Fruit fly (Drosophila melanogaster): ENCODE results near the gene CG2519.

CG2519 gene

DNA sequence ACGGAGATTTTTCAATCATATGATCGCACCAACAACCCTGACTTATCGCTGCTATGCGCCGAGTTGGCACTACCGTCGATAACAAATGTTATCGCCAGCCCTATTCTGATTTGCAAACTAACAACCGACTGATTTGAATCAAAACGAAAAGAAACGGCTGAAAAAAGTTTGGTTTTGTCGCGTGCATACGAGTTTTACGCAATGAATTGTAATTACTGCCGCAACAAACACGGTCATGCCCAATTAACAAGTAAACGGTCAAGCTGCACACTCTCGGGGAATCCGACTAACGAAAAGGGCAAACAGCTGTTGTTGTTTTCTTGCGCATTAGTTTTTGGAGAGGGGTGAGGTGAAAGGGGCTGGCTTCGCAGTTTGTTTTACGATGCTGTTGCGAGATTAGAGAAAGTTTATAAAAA lies 17.2 kb upstream of the CG2519 start, which contains the start of the genes CG14671 and CG12746 (continued):
- TF ChIP-seq CrebB (tag; optimal IDR thresholded peaks at IDR 0.05) (peak; percentile 26), CG3995 (GFP tag; optimal IDR thresholded peaks at IDR 0.05) (no peak), CG18262 (tag; optimal IDR thresholded peaks at IDR 0.05) (no peak), gsb (GFP tag; IDR thresholded peaks at IDR 0.05) (no peak), grn (GFP tag; optimal IDR thresholded peaks at IDR 0.05) (peak; percentile 44), cas (GFP tag; IDR thresholded peaks at IDR 0.05) (no peak), kni (GFP tag; optimal IDR thresholded peaks at IDR 0.05) (peak; percentile 21), Optix (GFP tag; IDR thresholded peaks at IDR 0.05) (no peak), ato (GFP tag; IDR thresholded peaks at IDR 0.05; ENCODE audit: partially characterized antibody) (0 out of 2 replicates have a peak, but pooled peaks have one; percentile 19), Sin3A (optimal IDR thresholded peaks at IDR 0.05) (peak; percentile 62), CG30431 (GFP tag; optimal IDR thresholded peaks at IDR 0.05) (no peak), C15 (GFP tag; IDR thresholded peaks at IDR 0.05) (no peak), Sry-β (GFP tag; optimal IDR thresholded peaks at IDR 0.05) (peak; percentile 88), CG2202 (tag; optimal IDR thresholded peaks at IDR 0.05) (no peak), Lpt (GFP tag; optimal IDR thresholded peaks at IDR 0.05) (no peak), CG17802 (tag; optimal IDR thresholded peaks at IDR 0.05) (no peak), chinmo (GFP tag; IDR thresholded peaks at IDR 0.05; ENCODE audit: partially characterized antibody) (no peak), NC2α (GFP tag; optimal IDR thresholded peaks at IDR 0.05) (no peak), CG34224 (GFP tag; IDR thresholded peaks at IDR 0.05; ENCODE audit: partially characterized antibody) (0 out of 3 replicates have a peak, but pooled peaks have one; percentile 27), tap (tag; optimal IDR thresholded peaks at IDR 0.05) (no peak), gce (GFP tag; IDR thresholded peaks at IDR 0.05) (no peak), CG15479 (GFP tag; optimal IDR thresholded peaks at IDR 0.05) (peak; percentile 57), jumu (GFP tag; optimal IDR thresholded peaks at IDR 0.05) (no peak), tna (GFP tag; IDR thresholded peaks at IDR 0.05; ENCODE audit: partially characterized antibody) (no peak), nerfin-2 (GFP tag; IDR thresholded peaks at IDR 0.05; ENCODE audit: partially characterized antibody) (peak; percentile 36; the same call in 1 of the 2 replicates), Hmx (GFP tag; optimal IDR thresholded peaks at IDR 0.05) (no peak), CG9727 (GFP tag; optimal IDR thresholded peaks at IDR 0.05) (no peak), eyg (GFP tag; optimal IDR thresholded peaks at IDR 0.05) (no peak), CG18764 (GFP tag; optimal IDR thresholded peaks at IDR 0.05) (no peak), grau (tag; optimal IDR thresholded peaks at IDR 0.05) (no peak), CG11085 (GFP tag; IDR thresholded peaks at IDR 0.05) (no peak), Max (GFP tag; optimal IDR thresholded peaks at IDR 0.05) (no peak), CG14014 (GFP tag; IDR thresholded peaks at IDR 0.05) (no peak), trem (tag; optimal IDR thresholded peaks at IDR 0.05) (peak; percentile 99), esg (GFP tag; conservative IDR thresholded peaks at IDR 0.05) (no peak), ind (GFP tag; optimal IDR thresholded peaks at IDR 0.05) (no peak), dimm (GFP tag; IDR thresholded peaks at IDR 0.05) (no peak), CG31224 (GFP tag; IDR thresholded peaks at IDR 0.05) (no peak), CG12769 (tag; optimal IDR thresholded peaks at IDR 0.05) (no peak), exex (tag; optimal IDR thresholded peaks at IDR 0.05) (peak; percentile 23), sens-2 (GFP tag; IDR thresholded peaks at IDR 0.05) (no peak), sens (GFP tag) (peak; percentile 79), danr (GFP tag; IDR thresholded peaks at IDR 0.05) (no peak), br (optimal IDR thresholded peaks at IDR 0.05) (no peak), fru (optimal IDR thresholded peaks at IDR 0.05) (no peak), z (GFP tag; IDR thresholded peaks at IDR 0.05) (no peak), CG2129 (GFP tag; IDR thresholded peaks at IDR 0.05; ENCODE audit: partially characterized antibody) (no peak), CG12744 (GFP tag; optimal IDR thresholded peaks at IDR 0.05) (no peak), CG9876 (GFP tag; optimal IDR thresholded peaks at IDR 0.05) (no peak), CG10543 (GFP tag; optimal IDR thresholded peaks at IDR 0.05) (no peak), CG6813 (GFP tag; optimal IDR thresholded peaks at IDR 0.05) (no peak), her (GFP tag; optimal IDR thresholded peaks at IDR 0.05) (no peak), Ets97D (GFP tag; optimal IDR thresholded peaks at IDR 0.05) (no peak)

Measured in whole organism, embryonic.